Worm (Caenorhabditis elegans) whole organism, young adult: ENCODE data around the gene F52C9.3.
A peak's percentile ranks its signal among the peaks of the same experiment; 100 is the strongest.

Experiments used
- B0336.3 ChIP-seq: fragments of 200-800 bp; sonication (Bioruptor generic); IDR thresholded peaks from 2 replicates; pipeline ENCODE4 v1.3.6; 2022; ENCODE audit warnings: missing genetic modification characterization, missing compliant biosample characterization
- C17E4.6 ChIP-seq: fragments of 200-800 bp; sonication (Bioruptor generic); IDR thresholded peaks from 2 replicates; pipeline ENCODE4 v1.3.6; 2022; ENCODE audit warnings: missing genetic modification reagents, missing genetic modification characterization, missing compliant biosample characterization
- F22D6.2 ChIP-seq: sonication (generic microtip); optimal IDR thresholded peaks from 2 replicates; lab custom pipeline; 2016; ENCODE audit warnings: mild to moderate bottlenecking, missing genetic modification characterization, missing compliant biosample characterization
- F33H1.4 ChIP-seq: fragments of 200-800 bp; sonication (Bioruptor generic); IDR thresholded peaks from 2 replicates; pipeline ENCODE4 v1.3.6; 2022; ENCODE audit warnings: missing genetic modification reagents, missing genetic modification characterization, missing compliant biosample characterization
- F37B4.10 ChIP-seq: fragments of 200-800 bp; sonication (Bioruptor generic); IDR thresholded peaks from 2 replicates; pipeline ENCODE4 v1.3.6; 2022; ENCODE audit warnings: missing genetic modification characterization, missing compliant biosample characterization
- F52B5.7 ChIP-seq: sonication (generic microtip); optimal IDR thresholded peaks from 2 replicates; lab custom pipeline; 2016; ENCODE audit warnings: mild to moderate bottlenecking, missing genetic modification characterization, missing compliant biosample characterization
- F57A8.1 ChIP-seq: fragments of 200-800 bp; sonication (Bioruptor generic); optimal IDR thresholded peaks from 2 replicates; lab custom pipeline; 2018; ENCODE audit warnings: mild to moderate bottlenecking, missing genetic modification characterization, moderate library complexity, missing compliant biosample characterization
- K12H6.12 ChIP-seq: fragments of 200-800 bp; sonication (Bioruptor generic); optimal IDR thresholded peaks from 2 replicates; lab custom pipeline; 2018; ENCODE audit warnings: mild to moderate bottlenecking, missing genetic modification characterization, missing compliant biosample characterization
- T07F8.4 ChIP-seq: sonication (generic microtip); optimal IDR thresholded peaks from 2 replicates; lab custom pipeline; 2016; ENCODE audit warnings: mild to moderate bottlenecking, missing genetic modification characterization, moderate library complexity, missing compliant biosample characterization
- T26A5.8 ChIP-seq: sonication (generic microtip); optimal IDR thresholded peaks from 2 replicates; lab custom pipeline; 2016; ENCODE audit warnings: missing genetic modification characterization, missing compliant biosample characterization
- Y56A3A.18 ChIP-seq: fragments of 200-800 bp; sonication (Bioruptor generic); IDR thresholded peaks from 2 replicates; pipeline ENCODE4 v1.3.6; 2022; ENCODE audit warnings: missing genetic modification reagents, missing genetic modification characterization, missing compliant biosample characterization
- Y67H2A.10 ChIP-seq: fragments of 200-800 bp; sonication (Bioruptor generic); conservative IDR thresholded peaks from 2 replicates; pipeline ENCODE4 v1.3.6; 2022; ENCODE audit warnings: missing genetic modification reagents, missing genetic modification characterization, missing compliant biosample characterization
- akir-1 ChIP-seq: fragments of 200-800 bp; sonication (Bioruptor generic); optimal IDR thresholded peaks from 2 replicates; lab custom pipeline; 2018; ENCODE audit warnings: mild to moderate bottlenecking, missing genetic modification characterization, moderate library complexity, missing compliant biosample characterization
- attf-6 ChIP-seq: fragments of 200-800 bp; sonication (Bioruptor generic); IDR thresholded peaks from 2 replicates; pipeline ENCODE4 v1.3.6; 2022; ENCODE audit warnings: missing genetic modification reagents, missing genetic modification characterization, missing compliant biosample characterization
- cebp-1 ChIP-seq, 2 experiments: fragments of 200-800 bp in 1 of 2; sonication (Bioruptor generic) in 1 of 2; sonication (generic microtip) in 1 of 2; IDR thresholded peaks in 1 of 2; optimal IDR thresholded peaks in 1 of 2; 2 replicates each; pipeline versions ENCODE4 v1.3.6 to Lab custom; 2017 to 2022; ENCODE audit warnings: missing compliant biosample characterization in 2 of 2, missing genetic modification characterization in 2 of 2, mild to moderate bottlenecking in 1 of 2, missing genetic modification reagents in 1 of 2, moderate library complexity in 1 of 2
- ceh-79 ChIP-seq: sonication (generic microtip); optimal IDR thresholded peaks from 2 replicates; lab custom pipeline; 2017; ENCODE audit warnings: mild to moderate bottlenecking, missing genetic modification characterization, missing compliant biosample characterization
- efl-1 ChIP-seq: fragments of 150-350 bp; optimal IDR thresholded peaks from 2 replicates; lab custom pipeline; 2014; ENCODE audit warnings: missing biosample characterization, missing genetic modification reagents, missing genetic modification characterization
- ekl-4 ChIP-seq: fragments of 200-800 bp; sonication (Bioruptor generic); IDR thresholded peaks from 2 replicates; pipeline ENCODE4 v1.3.6; 2022; ENCODE audit warnings: missing genetic modification reagents, missing genetic modification characterization, missing compliant biosample characterization
- fkh-3 ChIP-seq: sonication (generic microtip); optimal IDR thresholded peaks from 2 replicates; lab custom pipeline; 2016; ENCODE audit warnings: mild to moderate bottlenecking, missing genetic modification characterization, missing compliant biosample characterization
- hmg-20 ChIP-seq: fragments of 200-800 bp; sonication (Bioruptor generic); IDR thresholded peaks from 2 replicates; pipeline ENCODE4 v1.3.6; 2022; ENCODE audit warnings: missing genetic modification reagents, missing genetic modification characterization, missing compliant biosample characterization
- hsf-1 ChIP-seq: fragments of 200-800 bp; sonication (Bioruptor generic); IDR thresholded peaks from 2 replicates; pipeline ENCODE4 v1.3.6; 2022; ENCODE audit warnings: missing genetic modification reagents, missing genetic modification characterization, missing compliant biosample characterization
- let-607 ChIP-seq, 2 experiments: fragments of 200-800 bp in 1 of 2; sonication (Bioruptor generic) in 1 of 2; sonication (generic microtip) in 1 of 2; optimal IDR thresholded peaks; 2 replicates each; lab custom pipeline; 2016 to 2018; ENCODE audit warnings: mild to moderate bottlenecking in 2 of 2, missing compliant biosample characterization in 2 of 2, missing genetic modification characterization in 2 of 2, moderate library complexity in 2 of 2, missing genotype in 1 of 2
- lin-35 ChIP-seq, 3 experiments: fragments of 150-350 bp in 2 of 3; sonication (generic microtip) in 1 of 3; optimal IDR thresholded peaks; 2 replicates each; lab custom pipeline; 2014 to 2018; ENCODE audit warnings: missing biosample characterization in 3 of 3, missing genetic modification characterization in 3 of 3, missing genetic modification reagents in 3 of 3
- lin-54 ChIP-seq: fragments of 200-800 bp; sonication (Bioruptor generic); optimal IDR thresholded peaks from 2 replicates; lab custom pipeline; 2018; ENCODE audit warnings: mild to moderate bottlenecking, missing genetic modification characterization, missing compliant biosample characterization
- lsy-27 ChIP-seq: sonication (generic microtip); optimal IDR thresholded peaks from 2 replicates; lab custom pipeline; 2017; ENCODE audit warnings: missing genetic modification characterization, mild to moderate bottlenecking, missing compliant biosample characterization, antibody characterized with exemption, missing genotype, borderline replicate concordance; ENCODE audit not compliant: insufficient read depth
- madf-10 ChIP-seq: sonication (generic microtip); optimal IDR thresholded peaks from 2 replicates; lab custom pipeline; 2016; ENCODE audit warnings: mild to moderate bottlenecking, missing genetic modification characterization, missing compliant biosample characterization
- mes-4 ChIP-seq: sonication (generic microtip); optimal IDR thresholded peaks from 2 replicates; lab custom pipeline; 2016; ENCODE audit warnings: missing genotype, missing genetic modification characterization, missing compliant biosample characterization
- mxl-1 ChIP-seq: sonication (generic microtip); optimal IDR thresholded peaks from 2 replicates; lab custom pipeline; 2016; ENCODE audit warnings: missing genetic modification characterization, missing compliant biosample characterization
- nfya-1 ChIP-seq: sonication (generic microtip); optimal IDR thresholded peaks from 2 replicates; lab custom pipeline; 2017; ENCODE audit warnings: antibody characterized with exemption, missing compliant biosample characterization, missing genetic modification characterization, borderline replicate concordance; ENCODE audit not compliant: insufficient read depth
- nfyb-1 ChIP-seq: fragments of 200-800 bp; sonication (Bioruptor generic); IDR thresholded peaks from 2 replicates; pipeline ENCODE4 v1.3.6; 2022; ENCODE audit warnings: missing genetic modification reagents, missing genetic modification characterization, missing compliant biosample characterization
- nhr-80 ChIP-seq: sonication (generic microtip); optimal IDR thresholded peaks from 2 replicates; lab custom pipeline; 2016; ENCODE audit warnings: missing genetic modification characterization, missing compliant biosample characterization
- nhr-90 ChIP-seq: sonication (generic microtip); optimal IDR thresholded peaks from 2 replicates; lab custom pipeline; 2016; ENCODE audit warnings: missing genotype, mild to moderate bottlenecking, missing genetic modification characterization, missing compliant biosample characterization
- rcor-1 ChIP-seq: fragments of 200-800 bp; sonication (Bioruptor generic); IDR thresholded peaks from 2 replicates; pipeline ENCODE4 v1.3.6; 2022; ENCODE audit warnings: missing genetic modification reagents, missing genetic modification characterization, missing compliant biosample characterization
- rpc-1 ChIP-seq, 2 experiments: fragments of 150-350 bp in 1 of 2; sonication (generic microtip) in 1 of 2; optimal IDR thresholded peaks; 2 replicates each; lab custom pipeline; 2014 to 2018; ENCODE audit warnings: missing biosample characterization in 1 of 2, missing genetic modification characterization in 1 of 2, missing genetic modification reagents in 1 of 2, missing genotype in 1 of 2
- sea-2 ChIP-seq: fragments of 200-800 bp; sonication (Bioruptor generic); IDR thresholded peaks from 2 replicates; pipeline ENCODE4 v1.3.6; 2022; ENCODE audit warnings: missing genetic modification characterization, missing compliant biosample characterization
- snpc-1.3 ChIP-seq: sonication (generic microtip); optimal IDR thresholded peaks from 2 replicates; lab custom pipeline; 2017; ENCODE audit warnings: missing genetic modification characterization, mild to moderate bottlenecking, missing compliant biosample characterization, antibody characterized with exemption, moderate library complexity, missing genotype, missing genetic modification reagents; ENCODE audit not compliant: insufficient read depth
- snpc-3.4 ChIP-seq: sonication (generic microtip); optimal IDR thresholded peaks from 2 replicates; lab custom pipeline; 2017; ENCODE audit warnings: missing genetic modification characterization, mild to moderate bottlenecking, missing compliant biosample characterization, antibody characterized with exemption, moderate library complexity, missing genotype, missing genetic modification reagents
- snpc-4 ChIP-seq, 5 experiments: fragments of 150-350 bp in 1 of 5; sonication (generic microtip) in 4 of 5; optimal IDR thresholded peaks; 2 replicates each; lab custom pipeline; 2014 to 2018; ENCODE audit warnings: missing genetic modification characterization in 5 of 5, missing biosample characterization in 3 of 5, antibody characterized with exemption in 2 of 5, mild to moderate bottlenecking in 2 of 5, missing compliant biosample characterization in 2 of 5, missing genotype in 2 of 5, moderate library complexity in 2 of 5, missing genetic modification reagents in 1 of 5
- tbx-9 ChIP-seq: sonication (generic microtip); optimal IDR thresholded peaks from 2 replicates; lab custom pipeline; 2016; ENCODE audit warnings: borderline replicate concordance, missing genetic modification characterization, inconsistent platforms, missing compliant biosample characterization
- tlf-1 ChIP-seq: fragments of 200-800 bp; sonication (Bioruptor generic); optimal IDR thresholded peaks from 2 replicates; lab custom pipeline; 2018; ENCODE audit warnings: mild to moderate bottlenecking, missing genetic modification characterization, missing compliant biosample characterization
- unc-130 ChIP-seq: sonication (generic microtip); optimal IDR thresholded peaks from 2 replicates; lab custom pipeline; 2016; ENCODE audit warnings: missing genetic modification reagents, missing genetic modification characterization, missing compliant biosample characterization
- zim-3 ChIP-seq: sonication (generic microtip); optimal IDR thresholded peaks from 2 replicates; lab custom pipeline; 2017; ENCODE audit warnings: mild to moderate bottlenecking, missing genetic modification characterization, moderate library complexity, missing compliant biosample characterization
- ztf-18 ChIP-seq: sonication (generic microtip); optimal IDR thresholded peaks from 2 replicates; lab custom pipeline; 2016; ENCODE audit warnings: missing genotype, mild to moderate bottlenecking, missing genetic modification characterization, missing compliant biosample characterization
- ztf-22 ChIP-seq: fragments of 200-800 bp; sonication (Bioruptor generic); optimal IDR thresholded peaks from 2 replicates; lab custom pipeline; 2018; ENCODE audit warnings: mild to moderate bottlenecking, missing genetic modification characterization, moderate library complexity, missing compliant biosample characterization
- ztf-25 ChIP-seq: fragments of 200-800 bp; sonication (Bioruptor generic); IDR thresholded peaks from 2 replicates; pipeline ENCODE4 v1.3.6; 2022; ENCODE audit warnings: missing genetic modification reagents, missing genetic modification characterization, missing compliant biosample characterization
- ztf-6 ChIP-seq: fragments of 200-800 bp; sonication (Bioruptor generic); IDR thresholded peaks from 2 replicates; pipeline ENCODE4 v1.3.6; 2022; ENCODE audit warnings: missing genetic modification reagents, missing genetic modification characterization, missing compliant biosample characterization

Gene F52C9.3

ce11 chrIII:5273396-5273857, 48.3 kb upstream of the F52C9.3 start, which contains the start of gene ztf-8:
ztf-8 (minus strand) TSS chrIII:5273471.
- TF ChIP-seq ekl-4 (GFP tag; lab: Robert Waterston, UW) (no peak), rcor-1 (GFP tag; lab: Robert Waterston, UW) (peak; percentile 38), F33H1.4 (GFP tag; lab: Robert Waterston, UW) (no peak; the same call in 1 of the 2 replicates), B0336.3 (GFP tag; lab: Robert Waterston, UW) (peak; percentile 72), efl-1 (GFP tag; lab: Kevin White, UChicago) (no peak), mxl-1 (tag; lab: Kevin White, UChicago) (no peak), snpc-4 (GFP tag; optimal IDR thresholded peaks at IDR 0.05; lab: Kevin White, UChicago) (no peak), snpc-4 (tag; optimal IDR thresholded peaks at IDR 0.05; lab: Kevin White, UChicago) (peak in 1 of 4 experiments; percentile 29), lin-54 (peak; percentile 45), C17E4.6 (no peak), ceh-79 (tag; lab: Kevin White, UChicago) (no peak), T26A5.8 (tag; lab: Kevin White, UChicago) (peak; percentile 30), ztf-18 (tag; lab: Kevin White, UChicago) (no peak), F37B4.10 (GFP tag; lab: Robert Waterston, UW) (no peak), ztf-22 (GFP tag; lab: Kevin White, UChicago) (no peak), snpc-1.3 (tag; lab: Kevin White, UChicago) (no peak), Y67H2A.10 (no peak), snpc-3.4 (tag; lab: Kevin White, UChicago) (no peak), K12H6.12 (no peak), sea-2 (GFP tag; lab: Robert Waterston, UW) (no peak), attf-6 (GFP tag; lab: Robert Waterston, UW) (0 out of 2 replicates have a peak, but pooled peaks have one; percentile 47), T07F8.4 (no peak), rpc-1 (optimal IDR thresholded peaks at IDR 0.05; lab: Kevin White, UChicago) (no peak), rpc-1 (tag; optimal IDR thresholded peaks at IDR 0.05; lab: Kevin White, UChicago) (no peak), F52B5.7 (tag; lab: Kevin White, UChicago) (peak; percentile 10), hmg-20 (GFP tag; lab: Robert Waterston, UW) (no peak), akir-1 (no peak), Y56A3A.18 (no peak), tlf-1 (GFP tag; lab: Kevin White, UChicago) (peak; percentile 29), mes-4 (tag; lab: Kevin White, UChicago) (no peak), nhr-90 (tag; lab: Kevin White, UChicago) (no peak), let-607 (tag; optimal IDR thresholded peaks at IDR 0.05; lab: Kevin White, UChicago) (no peak), lsy-27 (tag; lab: Kevin White, UChicago) (no peak), cebp-1 (GFP tag; IDR thresholded peaks at IDR 0.05; lab: Robert Waterston, UW) (no peak), cebp-1 (tag; optimal IDR thresholded peaks at IDR 0.05; lab: Kevin White, UChicago) (peak; percentile 38), hsf-1 (peak; percentile 52; the same call in 1 of the 2 replicates), nfya-1 (no peak), zim-3 (tag; lab: Kevin White, UChicago) (peak; percentile 31), ztf-25 (GFP tag; lab: Robert Waterston, UW) (no peak), lin-35 (GFP tag; optimal IDR thresholded peaks at IDR 0.05; lab: Kevin White, UChicago) (peak in 1 of 3 experiments; percentile 22), fkh-3 (tag; lab: Kevin White, UChicago) (no peak), nhr-80 (tag; lab: Kevin White, UChicago) (no peak), F57A8.1 (GFP tag; lab: Kevin White, UChicago) (no peak), F22D6.2 (tag; lab: Kevin White, UChicago) (no peak), tbx-9 (tag; lab: Kevin White, UChicago) (no peak), unc-130 (peak; percentile 10), ztf-6 (GFP tag; lab: Robert Waterston, UW) (no peak), nfyb-1 (GFP tag; lab: Robert Waterston, UW) (0 out of 2 replicates have a peak, but pooled peaks have one; percentile 27), madf-10 (tag; lab: Kevin White, UChicago) (no peak)
